Worm (Caenorhabditis elegans) whole organism, L4/young adult: Measurements from ENCODE around the gene srw-72.

ENCODE experiments used
- W03F9.2 ChIP-seq: fragments of 150-350 bp; optimal IDR thresholded peaks from 2 replicates; lab custom pipeline; 2014; ENCODE audit warnings: missing biosample characterization, missing genetic modification characterization
- dao-5 ChIP-seq: sonication (generic microtip); optimal IDR thresholded peaks from 2 replicates; lab custom pipeline; 2016; ENCODE audit warnings: missing genotype, missing genetic modification characterization, moderate library complexity, missing compliant biosample characterization

ce11 chrV:17485078-17485477, 18.2 kb downstream of the srw-72 start, which contains the start of gene srh-111:
- TF ChIP-seq W03F9.2 (tag; lab: Kevin White, UChicago) = no peak
- no peak for TF ChIP-seq dao-5 (tag; lab: Kevin White, UChicago)
